Worm (Caenorhabditis elegans) whole organism, L1 larva: ENCODE data around the gene F23F1.2.

Experiments
- nhr-11 ChIP-seq: fragments of 150-350 bp; optimal IDR thresholded peaks from 2 replicates; lab custom pipeline; 2014; ENCODE audit warnings: missing biosample characterization, missing genetic modification characterization
- nhr-12 ChIP-seq: sonication (generic microtip); optimal IDR thresholded peaks from 2 replicates; lab custom pipeline; 2017; ENCODE audit warnings: missing biosample characterization, missing genetic modification characterization
- pqm-1 ChIP-seq: sonication (generic microtip); optimal IDR thresholded peaks from 3 replicates; lab custom pipeline; 2017; ENCODE audit warnings: missing biosample characterization, missing genetic modification characterization

DNA sequence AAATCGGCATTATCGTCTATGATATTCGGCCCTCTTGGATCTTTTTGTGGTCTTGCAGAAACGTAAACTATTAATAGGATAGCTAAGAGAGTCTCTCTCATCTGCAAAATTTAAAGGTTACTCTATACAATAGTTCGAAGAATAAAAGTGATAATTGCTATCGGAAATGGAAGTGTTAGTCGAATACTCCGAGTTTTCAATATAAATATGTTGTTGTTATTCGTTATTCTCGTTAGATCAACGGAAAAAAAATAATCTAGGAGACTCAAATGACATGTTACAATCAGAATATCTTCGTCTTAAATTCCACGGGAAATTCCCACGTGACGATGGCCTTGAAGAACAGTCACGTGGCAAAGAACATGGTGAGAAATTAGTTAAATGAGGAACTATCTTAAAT is 21.2 kb downstream of the F23F1.2 start, which contains the start of gene tre-5:
- TF ChIP-seq nhr-12 (no peak), pqm-1 (tag; lab: Kevin White, UChicago) (no peak), nhr-11 (no peak)
